Fruit fly (Drosophila melanogaster) whole organism, embryonic: ENCODE measurements around the gene RpS30.

Experiments
- Aef1 ChIP-seq: fragments of 200-800 bp; sonication (Bioruptor generic); IDR thresholded peaks from 3 replicates; pipeline ENCODE4 v1.3.6; 2022; ENCODE audit warnings: missing biosample characterization, missing genetic modification characterization
- Atf-2 ChIP-seq: fragments of 200-800 bp; sonication (Bioruptor generic); optimal IDR thresholded peaks from 2 replicates; lab custom pipeline; 2016; ENCODE audit warnings: missing biosample characterization, missing genetic modification characterization
- Bgb ChIP-seq: fragments of 200-800 bp; sonication (Bioruptor generic); IDR thresholded peaks from 2 replicates; pipeline ENCODE4 v1.3.6; 2022; ENCODE audit warnings: missing biosample characterization, missing genetic modification characterization; ENCODE audit not compliant: partially characterized antibody
- CG10147 ChIP-seq: fragments of 200-800 bp; sonication (Bioruptor generic); optimal IDR thresholded peaks from 2 replicates; lab custom pipeline; 2019; ENCODE audit warnings: missing biosample characterization, mild to moderate bottlenecking, missing genetic modification characterization, moderate library complexity
- CG10959 ChIP-seq: fragments of 200-800 bp; sonication (Bioruptor generic); IDR thresholded peaks from 2 replicates; pipeline ENCODE4 v1.3.6; 2022; ENCODE audit warnings: missing biosample characterization, missing genetic modification characterization
- CG11247 ChIP-seq: fragments of 200-800 bp; sonication (Bioruptor generic); IDR thresholded peaks from 2 replicates; pipeline ENCODE4 v1.3.6; 2022; ENCODE audit warnings: missing biosample characterization, missing genetic modification characterization
- CG12236 ChIP-seq: fragments of 200-800 bp; sonication (Bioruptor generic); optimal IDR thresholded peaks from 2 replicates; lab custom pipeline; 2016; ENCODE audit warnings: missing biosample characterization, missing genetic modification characterization
- CG1233 ChIP-seq: fragments of 200-800 bp; sonication (Bioruptor generic); optimal IDR thresholded peaks from 4 replicates; lab custom pipeline; 2018; ENCODE audit warnings: missing biosample characterization, mild to moderate bottlenecking, missing genetic modification characterization
- CG13775 ChIP-seq: fragments of 200-800 bp; sonication (Bioruptor generic); optimal IDR thresholded peaks from 3 replicates; lab custom pipeline; 2017; ENCODE audit warnings: missing biosample characterization, mild to moderate bottlenecking, missing genetic modification characterization
- CG15479 ChIP-seq: fragments of 200-800 bp; sonication (Bioruptor generic); optimal IDR thresholded peaks from 3 replicates; lab custom pipeline; 2019; ENCODE audit warnings: missing biosample characterization, mild to moderate bottlenecking, missing genetic modification characterization, moderate library complexity
- CG15696 ChIP-seq: fragments of 200-800 bp; sonication (Bioruptor generic); optimal IDR thresholded peaks from 2 replicates; lab custom pipeline; 2019; ENCODE audit warnings: missing biosample characterization, mild to moderate bottlenecking, missing genetic modification characterization, moderate library complexity
- CG16779 ChIP-seq: fragments of 200-800 bp; sonication (Bioruptor generic); IDR thresholded peaks from 2 replicates; pipeline ENCODE4 v1.3.6; 2022; ENCODE audit warnings: missing biosample characterization, missing genetic modification characterization
- CG16863 ChIP-seq: fragments of 200-800 bp; sonication (Bioruptor generic); optimal IDR thresholded peaks from 3 replicates; lab custom pipeline; 2016; ENCODE audit warnings: missing biosample characterization, missing genetic modification characterization
- CG2199 ChIP-seq: fragments of 200-800 bp; sonication (Bioruptor generic); IDR thresholded peaks from 3 replicates; pipeline ENCODE4 v1.3.6; 2022; ENCODE audit warnings: missing biosample characterization, missing genetic modification characterization
- CG32532 ChIP-seq: fragments of 200-800 bp; sonication (Bioruptor generic); IDR thresholded peaks from 2 replicates; pipeline ENCODE4 v1.3.6; 2022; ENCODE audit warnings: missing biosample characterization, missing genetic modification characterization
- CG3847 ChIP-seq: fragments of 200-800 bp; sonication (Bioruptor generic); IDR thresholded peaks from 2 replicates; pipeline ENCODE4 v1.3.6; 2022; ENCODE audit warnings: missing biosample characterization, missing genetic modification characterization
- CG4424 ChIP-seq: fragments of 200-800 bp; sonication (Bioruptor generic); optimal IDR thresholded peaks from 3 replicates; lab custom pipeline; 2016; ENCODE audit warnings: missing biosample characterization, missing genetic modification characterization
- CG6175 ChIP-seq: fragments of 200-800 bp; sonication (Bioruptor generic); IDR thresholded peaks from 3 replicates; pipeline ENCODE4 v1.3.6; 2022; ENCODE audit warnings: missing biosample characterization, missing genetic modification characterization
- CG7357 ChIP-seq: fragments of 200-800 bp; sonication (Bioruptor generic); IDR thresholded peaks from 3 replicates; pipeline ENCODE4 v1.3.6; 2022; ENCODE audit warnings: missing biosample characterization, missing genetic modification characterization
- CG8924 ChIP-seq: fragments of 200-800 bp; optimal IDR thresholded peaks from 3 replicates; lab custom pipeline; 2019; ENCODE audit warnings: missing biosample characterization, mild to moderate bottlenecking, missing genetic modification characterization, moderate library complexity
- ERR ChIP-seq: fragments of 200-800 bp; sonication (Bioruptor generic); optimal IDR thresholded peaks from 2 replicates; lab custom pipeline; 2016; ENCODE audit warnings: missing biosample characterization, missing genetic modification characterization
- Elba2 ChIP-seq: fragments of 200-800 bp; sonication (Bioruptor generic); optimal IDR thresholded peaks from 3 replicates; lab custom pipeline; 2016; ENCODE audit warnings: missing biosample characterization, missing genetic modification characterization
- Ets65A ChIP-seq: fragments of 200-800 bp; sonication (Bioruptor generic); peaks from one replicate; lab custom pipeline; 2016; ENCODE audit warnings: missing biosample characterization, missing genetic modification characterization
- H2.0 ChIP-seq: fragments of 200-800 bp; sonication (Bioruptor generic); IDR thresholded peaks from 2 replicates; pipeline ENCODE4 v1.3.6; 2022; ENCODE audit warnings: missing biosample characterization, missing genetic modification characterization
- HmgZ ChIP-seq: fragments of 200-800 bp; sonication (Bioruptor generic); optimal IDR thresholded peaks from 2 replicates; lab custom pipeline; 2018; ENCODE audit warnings: missing biosample characterization, mild to moderate bottlenecking, missing genetic modification characterization
- Jarid2 ChIP-seq: fragments of 200-800 bp; sonication (Bioruptor generic); optimal IDR thresholded peaks from 3 replicates; lab custom pipeline; 2017; ENCODE audit warnings: mild to moderate bottlenecking, missing biosample characterization, missing genetic modification reagents, missing genetic modification characterization
- Neu2 ChIP-seq: fragments of 200-800 bp; sonication (Bioruptor generic); optimal IDR thresholded peaks from 3 replicates; lab custom pipeline; 2016; ENCODE audit warnings: missing biosample characterization, missing genetic modification characterization, borderline replicate concordance
- Nf-YA ChIP-seq: fragments of 200-800 bp; sonication (Bioruptor generic); IDR thresholded peaks from 2 replicates; pipeline ENCODE4 v1.3.6; 2022; ENCODE audit warnings: missing biosample characterization, missing genetic modification characterization
- Scr ChIP-seq: fragments of 200-800 bp; sonication (Bioruptor generic); IDR thresholded peaks from 2 replicates; pipeline ENCODE4 v1.3.6; 2022; ENCODE audit warnings: missing biosample characterization, missing genetic modification characterization; ENCODE audit not compliant: partially characterized antibody
- Sry-β ChIP-seq: fragments of 200-800 bp; sonication (Bioruptor generic); optimal IDR thresholded peaks from 2 replicates; lab custom pipeline; 2018; ENCODE audit warnings: missing biosample characterization, mild to moderate bottlenecking, missing genetic modification characterization, moderate library complexity
- ase ChIP-seq: fragments of 200-800 bp; sonication (Bioruptor generic); IDR thresholded peaks from 3 replicates; pipeline ENCODE4 v1.3.6; 2022; ENCODE audit warnings: missing biosample characterization, missing genetic modification characterization
- ash1 ChIP-seq: fragments of 200-800 bp; sonication (Bioruptor generic); optimal IDR thresholded peaks from 2 replicates; lab custom pipeline; 2018; ENCODE audit warnings: missing biosample characterization, mild to moderate bottlenecking, missing genetic modification characterization
- bsh ChIP-seq, 2 experiments: fragments of 200-800 bp; sonication (Bioruptor generic); optimal IDR thresholded peaks; 2 replicates each; lab custom pipeline; 2017 to 2018; ENCODE audit warnings: mild to moderate bottlenecking in 2 of 2, missing biosample characterization in 2 of 2, missing genetic modification characterization in 2 of 2, moderate library complexity in 1 of 2
- crp ChIP-seq, 2 experiments: fragments of 200-800 bp; sonication (Bioruptor generic); optimal IDR thresholded peaks; 2 replicates in 1 of 2; 3 replicates in 1 of 2; lab custom pipeline; 2017; ENCODE audit warnings: missing biosample characterization in 2 of 2, missing genetic modification characterization in 2 of 2, mild to moderate bottlenecking in 1 of 2, moderate library complexity in 1 of 2
- da ChIP-seq: fragments of 200-800 bp; sonication (Bioruptor generic); optimal IDR thresholded peaks from 2 replicates; lab custom pipeline; 2016; ENCODE audit warnings: missing biosample characterization, missing genetic modification characterization
- dimm ChIP-seq: fragments of 200-800 bp; sonication (Bioruptor generic); IDR thresholded peaks from 2 replicates; pipeline ENCODE4 v1.3.6; 2022; ENCODE audit warnings: missing biosample characterization, missing genetic modification characterization
- exex ChIP-seq: fragments of 200-800 bp; sonication (Bioruptor generic); optimal IDR thresholded peaks from 4 replicates; lab custom pipeline; 2018; ENCODE audit warnings: missing biosample characterization, mild to moderate bottlenecking, missing genetic modification characterization, moderate library complexity
- hbn ChIP-seq: fragments of 200-800 bp; sonication (Bioruptor generic); IDR thresholded peaks from 2 replicates; pipeline ENCODE4 v1.3.6; 2022; ENCODE audit warnings: missing biosample characterization, missing genetic modification characterization; ENCODE audit not compliant: partially characterized antibody
- kay ChIP-seq: fragments of 200-800 bp; sonication (Bioruptor generic); optimal IDR thresholded peaks from 2 replicates; lab custom pipeline; 2016; ENCODE audit warnings: missing biosample characterization, missing genetic modification characterization
- lola ChIP-seq, 3 experiments: fragments of >200 bp in 2 of 3; fragments of 200-800 bp in 1 of 3; sonication (Bioruptor generic) in 1 of 3; optimal IDR thresholded peaks; 2 replicates each; lab custom pipeline; 2017 to 2019; ENCODE audit warnings: missing biosample characterization in 3 of 3, missing genetic modification characterization in 3 of 3, mild to moderate bottlenecking in 1 of 3, moderate library complexity in 1 of 3
- nau ChIP-seq: fragments of 200-800 bp; sonication (Bioruptor generic); optimal IDR thresholded peaks from 3 replicates; lab custom pipeline; 2017; ENCODE audit warnings: missing biosample characterization, mild to moderate bottlenecking, missing genetic modification characterization, missing genetic modification reagents
- nerfin-2 ChIP-seq: fragments of 200-800 bp; sonication (Bioruptor generic); IDR thresholded peaks from 2 replicates; pipeline ENCODE4 v1.3.6; 2022; ENCODE audit warnings: missing biosample characterization, missing genetic modification characterization; ENCODE audit not compliant: partially characterized antibody
- nom ChIP-seq: fragments of 200-800 bp; sonication (Bioruptor generic); optimal IDR thresholded peaks from 2 replicates; lab custom pipeline; 2017; ENCODE audit warnings: missing biosample characterization, missing genetic modification characterization, mild to moderate bottlenecking, moderate library complexity, missing genetic modification reagents
- rib ChIP-seq: fragments of 200-800 bp; sonication (Bioruptor generic); IDR thresholded peaks from 2 replicates; pipeline ENCODE4 v1.3.6; 2022; ENCODE audit warnings: missing biosample characterization, missing genetic modification characterization
- sens ChIP-seq: fragments of 200-800 bp; sonication (Bioruptor generic); peaks from one replicate; lab custom pipeline; 2016; ENCODE audit warnings: missing biosample characterization, missing genetic modification characterization
- sim ChIP-seq: fragments of 200-800 bp; sonication (Bioruptor generic); IDR thresholded peaks from 2 replicates; pipeline ENCODE4 v1.3.6; 2022; ENCODE audit warnings: missing biosample characterization, missing genetic modification characterization
- tio ChIP-seq: fragments of 200-800 bp; sonication (Bioruptor generic); optimal IDR thresholded peaks from 2 replicates; lab custom pipeline; 2017; ENCODE audit warnings: missing biosample characterization, missing genetic modification characterization, inconsistent platforms
- tx ChIP-seq: fragments of 200-800 bp; sonication (Bioruptor generic); optimal IDR thresholded peaks from 2 replicates; lab custom pipeline; 2016; ENCODE audit warnings: missing biosample characterization, missing genetic modification characterization

RpS30 gene

dm6 chr3R:20818689-20819088 lies 31.6 kb upstream of the RpS30 start, which contains the start of gene CG17270 (continued):
- TF ChIP-seq CG10959: no peak
- no peak for TF ChIP-seq tx (GFP tag; lab: Kevin White, UChicago)
- peak; percentile 4 for TF ChIP-seq Ets65A (GFP tag; lab: Kevin White, UChicago)
- TF ChIP-seq sens (GFP tag; lab: Kevin White, UChicago): no peak
- TF ChIP-seq rib: no peak
- no peak for TF ChIP-seq Aef1
- peak; percentile 57 for TF ChIP-seq Jarid2 (GFP tag; lab: Kevin White, UChicago)
- TF ChIP-seq CG11247 (GFP tag; lab: Robert Waterston, UW): 0 out of 2 replicates have a peak, but pooled peaks have one; percentile 8
- TF ChIP-seq CG2199 (GFP tag; lab: Robert Waterston, UW): 0 out of 3 replicates have a peak, but pooled peaks have one; percentile 55

DNA sequence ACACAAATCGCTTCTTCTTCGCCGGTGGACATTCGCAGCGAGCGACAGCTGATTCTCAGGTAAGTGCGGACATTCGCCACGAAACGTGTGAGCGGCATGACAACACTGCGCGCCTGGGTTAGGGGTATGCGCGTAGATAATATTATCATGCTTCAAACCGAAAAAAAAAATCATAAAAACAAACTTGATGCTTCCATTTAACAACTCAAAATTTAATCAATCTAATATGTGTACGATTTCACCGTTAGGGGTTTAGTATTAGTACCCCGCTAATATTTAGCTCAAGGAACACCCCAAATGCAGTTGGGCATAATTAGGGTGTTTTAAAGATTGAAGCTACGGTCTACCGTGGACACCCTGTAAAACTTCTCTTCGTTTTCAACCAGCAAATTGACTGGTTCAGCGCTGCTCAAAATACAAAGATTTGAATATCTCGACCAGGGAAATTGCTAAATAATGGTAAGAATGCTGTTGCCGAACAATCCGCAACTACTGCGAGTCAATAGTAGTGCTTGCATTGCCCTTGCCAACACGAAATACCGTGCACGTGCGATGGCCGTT lies 28.4 kb upstream of the RpS30 start, which contains the start of the genes CG17271 and RpS20:
TSS of gene CG17271 (minus strand) at position 34 of the 561 bp plus-strand sequence.
TSS of gene RpS20 (plus strand) at position 367 of the 561 bp plus-strand sequence.
- TF ChIP-seq exex (tag; lab: Kevin White, UChicago): peak; percentile 58
- TF ChIP-seq sim (GFP tag; lab: Robert Waterston, UW): peak; percentile 63
- peak in 1 of 2 experiments; percentile 86 for TF ChIP-seq bsh (GFP tag; optimal IDR thresholded peaks at IDR 0.05; lab: Kevin White, UChicago)
- peak; percentile 85 for TF ChIP-seq CG1233 (GFP tag; lab: Kevin White, UChicago)
- 0 out of 2 replicates have a peak, but pooled peaks have one; percentile 23 for TF ChIP-seq Scr (GFP tag; lab: Robert Waterston, UW)
- peak; percentile 86 for TF ChIP-seq tio (GFP tag; lab: Kevin White, UChicago)
- peak; percentile 77 for TF ChIP-seq Neu2 (GFP tag; lab: Kevin White, UChicago)
- TF ChIP-seq CG16779 (GFP tag; lab: Robert Waterston, UW): peak; percentile 74; the same call in 1 of the 2 replicates
- peak; percentile 93 for TF ChIP-seq CG4424 (GFP tag; lab: Kevin White, UChicago)
- peak; percentile 88 for TF ChIP-seq CG8924 (tag; lab: Kevin White, UChicago)
- peak; percentile 77 for TF ChIP-seq Sry-β (GFP tag; lab: Kevin White, UChicago)
- TF ChIP-seq ash1 (GFP tag; lab: Kevin White, UChicago): peak; percentile 39
- TF ChIP-seq ERR (GFP tag; lab: Kevin White, UChicago): peak; percentile 91
- TF ChIP-seq HmgZ (tag; lab: Kevin White, UChicago): peak; percentile 96
- TF ChIP-seq CG7357 (GFP tag; lab: Robert Waterston, UW): peak; percentile 73
- TF ChIP-seq ase (GFP tag; lab: Robert Waterston, UW): peak; percentile 90
- peak; percentile 81 for TF ChIP-seq H2.0 (GFP tag; lab: Robert Waterston, UW)
- TF ChIP-seq nau (GFP tag; lab: Kevin White, UChicago): peak; percentile 82
- 0 out of 2 replicates have a peak, but pooled peaks have one; percentile 32 for TF ChIP-seq hbn (GFP tag; lab: Robert Waterston, UW)
- peak; percentile 35 for TF ChIP-seq Elba2 (GFP tag; lab: Kevin White, UChicago)
- peak; percentile 91 for TF ChIP-seq Atf-2 (GFP tag; lab: Kevin White, UChicago)
- peak; percentile 61; the same call in 1 of the 3 replicates for TF ChIP-seq CG6175 (GFP tag; lab: Robert Waterston, UW)
- TF ChIP-seq CG15479 (GFP tag; lab: Kevin White, UChicago): no peak
- peak; percentile 94 for TF ChIP-seq CG13775 (GFP tag; lab: Kevin White, UChicago)
- peak; percentile 43; the same call in 1 of the 2 replicates for TF ChIP-seq Nf-YA
- TF ChIP-seq da (GFP tag; lab: Kevin White, UChicago): peak; percentile 92
- TF ChIP-seq CG15696 (tag; lab: Kevin White, UChicago): peak; percentile 85
- TF ChIP-seq CG32532 (GFP tag; lab: Robert Waterston, UW): peak; percentile 94
- TF ChIP-seq kay (GFP tag; lab: Kevin White, UChicago): peak; percentile 89
- peak; percentile 72 for TF ChIP-seq CG12236
- peak in 1 of 3 experiments; percentile 89 for TF ChIP-seq lola (GFP tag; optimal IDR thresholded peaks at IDR 0.05; lab: Kevin White, UChicago)
- TF ChIP-seq Bgb (GFP tag; lab: Robert Waterston, UW): peak; percentile 48; the same call in 1 of the 2 replicates
- peak; percentile 68 for TF ChIP-seq dimm (GFP tag; lab: Robert Waterston, UW)
- peak; percentile 75 for TF ChIP-seq nom (GFP tag; lab: Kevin White, UChicago)
- TF ChIP-seq crp (GFP tag; optimal IDR thresholded peaks at IDR 0.05; lab: Kevin White, UChicago): peak; percentile 34 to 87
- peak; percentile 75 for TF ChIP-seq CG10147 (GFP tag; lab: Kevin White, UChicago)
- peak; percentile 93 for TF ChIP-seq CG16863
- TF ChIP-seq nerfin-2: no peak
- TF ChIP-seq CG3847 (GFP tag; lab: Robert Waterston, UW): peak; percentile 90
